Worm (Caenorhabditis elegans) whole organism, mixed stage, embryonic: Measurements from ENCODE around the gene skr-17.

Source experiments
- M03D4.4 ChIP-seq: sonication (generic microtip); optimal IDR thresholded peaks from 2 replicates; lab custom pipeline; 2017; ENCODE audit warnings: mild to moderate bottlenecking, missing genetic modification characterization, missing compliant biosample characterization
- nhr-237 ChIP-seq: fragments of 150-350 bp; optimal IDR thresholded peaks from 2 replicates; lab custom pipeline; 2014; ENCODE audit warnings: missing biosample characterization, missing genetic modification characterization
- ztf-11 ChIP-seq: fragments of 150-350 bp; optimal IDR thresholded peaks from 2 replicates; lab custom pipeline; 2014; ENCODE audit warnings: missing biosample characterization, missing genetic modification characterization

DNA sequence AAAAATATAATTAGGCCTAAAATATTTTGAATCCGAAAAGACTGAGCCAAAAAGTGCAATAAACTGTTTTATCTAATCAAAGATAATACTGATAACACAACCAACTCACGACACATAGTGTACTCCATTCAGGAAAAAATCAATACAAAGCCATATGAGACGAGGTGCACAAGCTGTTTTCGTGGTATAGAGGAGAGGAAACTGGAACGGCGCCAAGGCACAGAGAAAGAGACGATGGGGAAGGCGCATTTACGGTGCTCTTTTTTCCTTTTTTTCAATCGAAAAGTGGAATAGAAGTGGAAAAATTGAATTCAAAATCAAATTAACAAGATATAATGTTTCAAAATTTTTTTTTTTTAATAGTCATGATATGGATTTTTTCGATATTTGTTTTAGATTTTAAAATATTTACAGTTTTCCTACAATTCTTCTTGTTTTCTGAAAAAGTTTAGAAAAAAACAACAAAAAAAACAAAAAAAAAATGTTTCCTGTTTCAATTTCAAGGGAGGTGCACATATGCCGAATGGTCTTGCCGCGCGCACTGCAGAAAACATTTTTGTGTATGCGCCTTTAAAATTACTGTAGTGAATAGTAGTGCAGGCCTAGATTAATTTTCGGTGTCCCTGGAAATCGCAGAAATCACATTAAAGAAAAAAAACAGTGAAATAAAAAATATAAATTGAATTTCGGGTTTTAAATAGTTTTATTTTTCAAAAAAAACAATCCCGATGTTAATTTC lies 24.8 kb upstream of the skr-17 start, which contains the start of gene B0228.7:
- no peak for TF ChIP-seq M03D4.4
- TF ChIP-seq ztf-11 (tag; lab: Kevin White, UChicago) = no peak
- TF ChIP-seq nhr-237 (tag; lab: Kevin White, UChicago) = no peak
